Fruit fly (Drosophila melanogaster) ovary, adult (tissue): Measurements from ENCODE around the gene bib.

Source experiments
- CG17801 ChIP-seq: fragments of 200-800 bp; optimal IDR thresholded peaks from 2 replicates; lab custom pipeline; 2019; ENCODE audit warnings: missing biosample characterization, mild to moderate bottlenecking, missing genetic modification characterization, moderate library complexity; ENCODE audit not compliant: partially characterized antibody

Gene bib

DNA sequence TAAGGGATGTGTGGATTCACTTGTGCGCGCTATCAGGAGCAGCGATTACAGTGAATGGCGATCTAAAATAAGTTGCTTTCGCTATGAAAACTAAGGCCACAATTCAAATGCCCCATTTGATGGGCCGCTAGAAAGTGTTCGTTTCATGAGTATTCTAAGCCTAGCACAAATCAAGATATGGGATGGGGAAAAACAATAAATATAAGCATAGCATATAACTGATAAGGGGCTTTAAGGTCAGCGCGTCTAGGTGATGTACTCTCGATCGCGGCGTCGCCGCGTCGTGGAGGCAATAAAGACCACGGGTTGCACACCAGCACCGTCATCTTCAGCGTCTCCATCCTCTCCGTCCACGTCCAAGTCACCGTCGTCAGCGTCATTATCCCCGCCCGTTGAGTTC is 23.7 kb upstream of the bib start:
- TF ChIP-seq CG17801, result no peak

dm6 chr2L:9963603-9964042 is 20.8 kb upstream of the bib start, which contains the start of gene CG5850:
CG5850 (minus strand) TSS chr2L:9963949.
- TF ChIP-seq CG17801, result peak; percentile 18

DNA sequence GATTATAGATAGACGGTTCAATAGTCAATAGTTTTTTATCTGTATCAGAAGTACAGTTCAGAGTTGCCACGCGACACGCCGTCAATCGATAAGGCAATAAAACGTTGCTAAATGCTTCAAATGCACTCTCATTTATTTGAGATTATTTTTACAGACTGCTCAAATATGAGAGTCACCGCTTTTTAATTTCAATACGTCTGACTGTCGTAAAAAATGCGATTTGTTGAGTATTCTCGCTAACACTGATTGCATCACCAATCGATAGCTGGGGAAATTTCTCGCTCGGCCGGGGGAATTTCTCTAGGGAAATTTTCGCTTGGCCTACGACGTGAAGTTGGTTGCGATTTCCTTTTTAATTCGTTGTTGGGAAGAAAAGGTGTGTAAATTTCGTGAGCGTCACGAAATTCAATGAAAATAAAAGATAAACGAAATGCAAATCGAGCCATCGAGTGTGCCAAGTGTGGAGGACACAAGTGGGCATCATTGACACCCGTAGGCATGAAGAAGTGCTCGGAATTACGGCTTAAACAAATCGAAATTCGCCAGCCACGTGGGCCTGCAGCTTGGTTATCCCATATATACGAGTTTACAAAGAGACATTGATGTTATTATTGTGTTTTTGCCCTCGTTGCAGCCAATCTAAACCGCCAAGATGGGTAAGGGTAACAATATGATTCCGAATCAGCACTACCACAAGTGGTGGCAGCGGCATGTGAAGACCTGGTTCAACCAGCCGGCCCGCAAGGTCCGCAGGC is 17.3 kb upstream of the bib start, which contains the start of the genes Dref and RpL13:
TSS of gene Dref (minus strand) at position 247 of the 755 bp plus-strand sequence.
TSS of gene RpL13 (plus strand) at position 331 of the 755 bp plus-strand sequence.
- TF ChIP-seq CG17801, result peak; percentile 93

DNA sequence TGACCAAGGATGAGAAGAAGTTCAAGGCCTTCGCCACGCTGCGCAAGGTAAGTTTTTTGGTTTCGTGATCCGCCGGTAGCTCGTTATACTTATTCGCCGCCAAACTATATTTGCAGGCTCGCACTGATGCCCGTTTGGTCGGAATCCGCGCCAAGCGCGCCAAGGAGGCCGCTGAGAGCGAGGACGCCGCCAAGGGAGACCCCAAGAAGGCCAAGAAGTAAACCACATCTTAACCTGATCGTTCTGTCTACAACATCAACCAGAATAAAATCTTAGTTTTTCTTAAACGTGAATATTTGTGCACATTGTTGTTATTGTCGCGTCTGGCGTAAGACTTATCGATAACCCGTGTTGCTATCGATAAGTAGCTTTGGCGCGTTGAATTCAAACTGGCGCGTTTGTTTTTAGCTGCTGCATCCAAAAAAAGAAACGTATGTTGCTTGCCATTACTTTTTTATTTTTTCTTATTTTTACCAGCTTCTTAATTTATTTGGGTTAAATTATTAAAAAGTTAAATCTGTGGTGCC is 16.2 kb upstream of the bib start:
- TF ChIP-seq CG17801, result no peak

DNA sequence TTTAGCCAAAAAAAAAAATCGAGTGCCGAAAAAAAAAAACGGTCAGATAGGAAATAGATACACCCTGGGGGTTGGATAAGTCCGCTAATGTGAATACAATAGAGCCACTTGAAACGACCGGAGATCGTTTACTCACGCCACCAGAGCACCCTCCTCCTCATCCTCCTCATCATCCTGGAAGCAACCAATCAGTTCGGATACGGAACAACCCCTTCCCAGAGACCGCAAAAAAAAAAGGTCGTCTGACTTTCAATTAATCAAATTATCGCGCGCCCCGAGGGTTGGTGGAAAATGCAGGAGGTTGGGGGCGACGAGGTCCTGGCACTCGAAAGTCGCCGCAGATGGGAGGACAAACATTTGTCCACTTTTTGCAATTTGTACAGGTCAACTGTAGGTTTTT is 11.8 kb upstream of the bib start:
- no peak for TF ChIP-seq CG17801

DNA sequence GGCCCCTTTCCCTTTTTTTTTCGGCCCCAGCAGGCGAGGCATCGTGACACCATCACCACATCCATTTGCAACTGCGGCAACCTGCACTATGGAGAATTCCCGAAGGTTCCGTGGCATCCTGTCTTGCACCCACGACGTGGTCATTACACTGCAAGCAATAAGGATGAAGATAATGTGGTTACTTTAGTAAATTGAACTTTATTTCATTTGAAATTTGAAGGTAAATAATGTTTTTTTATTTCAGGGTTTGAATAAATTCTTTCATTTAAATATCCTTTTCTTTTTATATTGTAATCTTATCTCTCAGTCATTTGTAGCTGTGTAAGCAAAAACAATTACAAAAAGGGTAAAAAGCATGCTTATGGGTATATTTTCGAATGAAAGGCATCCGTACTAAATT is 2.6 kb upstream of the bib start:
- TF ChIP-seq CG17801, result no peak

DNA sequence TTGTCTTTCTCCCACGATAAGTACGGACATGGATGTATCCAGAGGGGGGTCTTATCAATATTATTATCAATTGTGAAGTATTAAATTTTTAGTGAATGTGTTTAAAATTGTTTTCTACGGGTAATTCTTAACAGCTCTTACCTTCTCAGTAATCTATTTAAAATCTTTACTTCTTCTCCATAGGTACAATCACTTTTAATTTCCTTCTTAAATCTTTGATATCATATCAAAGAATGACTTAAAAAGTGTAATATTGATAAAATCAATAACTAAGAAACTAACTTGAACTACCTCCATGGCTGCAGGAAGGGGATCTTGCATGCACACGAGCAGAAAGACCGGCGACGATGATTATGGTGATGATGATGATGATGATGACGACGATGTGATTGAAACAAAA is 1.9 kb upstream of the bib start:
- TF ChIP-seq CG17801, result no peak

dm6 chr2L:9986402-9987350 is 2.2 kb downstream of the bib start:
- TF ChIP-seq CG17801, result peak; percentile 80

- no peak for TF ChIP-seq CG17801
Observed at dm6 chr2L:9988201-9988990, 4.0 kb downstream of the bib start.

DNA sequence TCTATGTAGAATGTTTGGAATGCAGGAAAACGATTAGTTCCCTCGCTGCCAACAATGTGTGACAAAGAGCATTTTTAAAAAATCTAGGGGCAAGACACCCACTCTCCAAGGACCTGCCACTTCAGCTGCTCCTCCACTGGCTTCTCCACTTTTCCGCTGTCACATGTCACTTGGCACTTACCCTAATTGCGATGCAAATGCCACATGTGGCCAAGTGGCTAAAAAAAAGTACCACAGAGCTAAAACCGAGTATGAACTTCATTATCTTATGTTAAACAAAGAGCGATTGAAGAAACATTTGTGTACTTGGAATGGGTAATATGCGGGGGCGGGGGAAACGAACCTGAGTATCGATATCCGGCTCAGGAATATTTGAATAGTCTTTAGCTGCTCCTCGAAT is 4.8 kb downstream of the bib start:
- no peak for TF ChIP-seq CG17801

DNA sequence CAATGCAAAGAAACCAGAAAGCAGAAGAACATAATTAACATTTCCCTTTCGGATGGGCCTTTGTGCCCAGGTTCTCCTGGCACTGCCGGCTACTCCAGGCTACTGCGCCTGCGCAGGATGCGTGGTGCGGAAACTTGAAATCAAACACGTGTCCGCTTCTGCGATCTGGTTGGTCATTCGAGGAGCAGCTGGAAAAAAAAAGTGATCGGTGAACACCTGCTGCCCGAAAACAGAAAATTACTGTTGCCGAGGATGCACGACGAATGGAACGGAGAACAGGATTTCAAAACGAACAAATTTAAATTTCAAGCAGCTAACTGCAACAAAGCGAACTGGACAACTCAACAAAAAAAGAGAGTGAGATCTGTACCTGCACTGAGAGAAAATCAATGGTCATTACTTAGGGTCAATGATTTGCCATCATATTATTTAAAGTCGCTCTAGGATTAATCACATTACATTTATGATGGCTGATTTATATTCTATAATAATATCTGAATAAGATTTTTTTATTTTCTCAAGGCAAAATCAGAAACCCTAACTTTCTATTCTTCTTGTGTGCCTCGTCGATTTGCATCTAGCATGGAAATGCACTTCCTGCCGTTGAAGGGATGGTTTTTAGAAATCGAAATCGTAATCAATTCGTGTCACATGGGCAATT is 5.5 kb downstream of the bib start:
- no peak for TF ChIP-seq CG17801

- TF ChIP-seq CG17801, result no peak
Observed at dm6 chr2L:9994382-9994781, 9.9 kb downstream of the bib start.

DNA sequence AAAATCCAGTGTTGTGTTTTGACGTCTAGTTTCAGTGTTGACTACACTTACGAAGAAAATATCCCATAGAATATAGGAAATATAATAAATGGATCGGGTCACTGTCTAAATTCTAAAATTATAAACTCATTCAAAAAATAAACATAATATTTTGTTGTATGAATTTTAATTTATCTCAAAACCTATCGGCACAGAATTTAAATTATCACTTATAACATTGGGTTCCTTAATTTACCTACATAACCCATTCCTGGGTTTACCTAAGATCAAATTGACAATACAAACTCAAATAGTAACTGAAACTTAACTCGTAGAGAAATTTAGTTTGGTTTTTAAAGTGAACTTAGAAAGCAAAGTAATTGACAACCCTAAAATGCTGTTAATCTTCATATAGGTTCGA is 12.1 kb downstream of the bib start:
- TF ChIP-seq CG17801, result no peak

- TF ChIP-seq CG17801, result peak; percentile 50
Observed at dm6 chr2L:10002408-10003358, 18.2 kb downstream of the bib start, which contains the start of the genes CG31875 and SoYb. CG31875 (minus strand) TSS chr2L:10002736. SoYb (minus strand) TSS chr2L:10002736.
